Fruit fly (Drosophila melanogaster): Measurements from ENCODE around the gene CG18273.

CG18273 gene

DNA sequence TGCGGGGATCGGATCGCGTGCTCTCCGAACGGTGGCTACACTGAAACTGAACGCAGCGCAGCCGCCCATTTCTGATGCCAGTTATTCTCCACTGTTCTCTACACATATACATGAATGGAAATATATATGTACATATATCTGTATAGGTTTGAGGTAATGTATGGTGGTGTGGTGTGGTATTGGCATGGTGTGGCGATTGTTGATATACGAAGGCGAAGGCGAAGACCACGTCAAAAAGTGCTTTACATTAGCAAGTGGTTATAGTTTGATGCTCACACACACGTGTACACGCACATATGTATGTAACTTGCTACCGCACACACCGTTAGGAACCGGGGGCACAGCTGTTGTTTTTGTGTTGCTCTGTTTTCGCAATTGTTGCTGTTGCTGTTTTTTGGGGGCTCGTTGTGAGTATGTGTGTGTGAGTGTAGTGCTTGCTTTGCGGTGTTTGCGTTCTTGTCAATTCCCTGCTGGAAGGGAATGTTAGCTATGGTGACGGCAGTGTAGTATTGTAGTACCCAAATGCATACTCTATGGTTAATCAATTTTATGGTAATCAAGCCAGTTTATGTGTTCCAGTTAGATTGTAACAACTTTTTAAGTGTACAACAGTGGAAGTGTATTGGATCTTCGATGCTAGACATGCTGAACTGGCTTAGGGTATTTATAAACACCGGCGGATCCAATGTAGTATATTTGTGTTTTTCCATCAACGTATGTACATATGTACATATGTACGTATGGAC lies 6.2 kb upstream of the CG18273 start, which contains the start of gene CG17896 (continued):
- TF ChIP-seq HLHmδ (GFP tag; optimal IDR thresholded peaks at IDR 0.05) (no peak), Eip74EF (GFP tag; optimal IDR thresholded peaks at IDR 0.05) (peak in 1 of 2 experiments; percentile 87), CTCF (GFP tag; optimal IDR thresholded peaks at IDR 0.05) (peak; percentile 43), chm (GFP tag; IDR thresholded peaks at IDR 0.05) (peak; percentile 96), CG2129 (GFP tag; IDR thresholded peaks at IDR 0.05; ENCODE audit: partially characterized antibody) (no peak), fd96Cb (tag; optimal IDR thresholded peaks at IDR 0.05) (peak; percentile 95), CG1792 (GFP tag; optimal IDR thresholded peaks at IDR 0.05) (peak; percentile 98), ham (GFP tag; IDR thresholded peaks at IDR 0.05) (peak; percentile 97), ewg (GFP tag; optimal IDR thresholded peaks at IDR 0.05) (peak; percentile 88), dan (GFP tag; IDR thresholded peaks at IDR 0.05) (peak; percentile 73; the same call in 1 of the 2 replicates), row (GFP tag; IDR thresholded peaks at IDR 0.05) (peak; percentile 99), CG10366 (GFP tag; IDR thresholded peaks at IDR 0.05) (peak; percentile 98), Pdp1 (GFP tag; optimal IDR thresholded peaks at IDR 0.05) (peak; percentile 97 to 99), en (GFP tag; optimal IDR thresholded peaks at IDR 0.05) (peak; percentile 96), ken (GFP tag; IDR thresholded peaks at IDR 0.05) (peak; percentile 96), CG2875 (GFP tag; optimal IDR thresholded peaks at IDR 0.05) (peak; percentile 91), CG16863 (GFP tag; optimal IDR thresholded peaks at IDR 0.05) (peak; percentile 97), oc (tag; optimal IDR thresholded peaks at IDR 0.05) (peak; percentile 95), Fer2 (tag; optimal IDR thresholded peaks at IDR 0.05) (peak; percentile 92), Nf-YB (GFP tag; optimal IDR thresholded peaks at IDR 0.05) (peak; percentile 80), CG6765 (GFP tag; optimal IDR thresholded peaks at IDR 0.05) (peak; percentile 95), CG3163 (GFP tag; optimal IDR thresholded peaks at IDR 0.05) (peak; percentile 92), CG16813 (GFP tag; IDR thresholded peaks at IDR 0.05; ENCODE audit: partially characterized antibody) (no peak), pan (optimal IDR thresholded peaks at IDR 0.05) (no peak), pan (GFP tag; optimal IDR thresholded peaks at IDR 0.05 in 1 of 2, IDR thresholded peaks at IDR 0.05 in 1 of 2) (peak in 1 of 2 experiments; percentile 98), rib (GFP tag; IDR thresholded peaks at IDR 0.05) (peak; percentile 99), CG8359 (GFP tag; optimal IDR thresholded peaks at IDR 0.05; ENCODE audit: borderline replicate concordance) (peak; percentile 80), CG6689 (GFP tag; IDR thresholded peaks at IDR 0.05) (peak; percentile 97), CG11456 (GFP tag; IDR thresholded peaks at IDR 0.05) (peak; percentile 99), lov (optimal IDR thresholded peaks at IDR 0.05) (no peak), lov (GFP tag; IDR thresholded peaks at IDR 0.05) (peak; percentile 92), YL-1 (GFP tag; optimal IDR thresholded peaks at IDR 0.05) (peak; percentile 39), CG9215 (GFP tag; IDR thresholded peaks at IDR 0.05) (peak; percentile 98), psq (GFP tag; optimal IDR thresholded peaks at IDR 0.05) (peak; percentile 84), Hmr (GFP tag; optimal IDR thresholded peaks at IDR 0.05) (peak; percentile 99), ci (GFP tag; IDR thresholded peaks at IDR 0.05) (peak; percentile 97), CG10209 (GFP tag; optimal IDR thresholded peaks at IDR 0.05) (peak; percentile 98), CG5953 (GFP tag; IDR thresholded peaks at IDR 0.05) (peak; percentile 93), nerfin-2 (GFP tag; IDR thresholded peaks at IDR 0.05; ENCODE audit: partially characterized antibody) (no peak), p53 (GFP tag; optimal IDR thresholded peaks at IDR 0.05) (peak; percentile 94), Dip2 (GFP tag; IDR thresholded peaks at IDR 0.05) (peak; percentile 66; the same call in 1 of the 2 replicates), Abd-B (GFP tag; optimal IDR thresholded peaks at IDR 0.05) (peak; percentile 98), zen (tag; optimal IDR thresholded peaks at IDR 0.05) (peak; percentile 91), CG12391 (tag; optimal IDR thresholded peaks at IDR 0.05) (peak; percentile 96), sna (GFP tag; IDR thresholded peaks at IDR 0.05; ENCODE audit: partially characterized antibody) (no peak), CG10274 (GFP tag; optimal IDR thresholded peaks at IDR 0.05) (peak; percentile 94), Lhr (GFP tag; optimal IDR thresholded peaks at IDR 0.05) (peak; percentile 80), luna (GFP tag; optimal IDR thresholded peaks at IDR 0.05) (peak; percentile 98), CG17912 (GFP tag; optimal IDR thresholded peaks at IDR 0.05) (peak; percentile 50)

Measured in whole organism, embryonic.